Worm (Caenorhabditis elegans): ENCODE data around the gene rpl-5.

- TF ChIP-seq unc-86 (tag; optimal IDR thresholded peaks at IDR 0.05), result no peak
- no peak for TF ChIP-seq hlh-30 (tag; optimal IDR thresholded peaks at IDR 0.05; ENCODE audit: insufficient read depth)
- no peak for TF ChIP-seq rnt-1 (tag; optimal IDR thresholded peaks at IDR 0.05)
- TF ChIP-seq ceh-24 (tag; optimal IDR thresholded peaks at IDR 0.05), result no peak
- TF ChIP-seq nhr-11 (tag; optimal IDR thresholded peaks at IDR 0.05), result no peak
- no peak for TF ChIP-seq pax-1 (tag; optimal IDR thresholded peaks at IDR 0.05)
- no peak for TF ChIP-seq sox-2 (GFP tag; IDR thresholded peaks at IDR 0.05)
- no peak for TF ChIP-seq ama-1 (optimal IDR thresholded peaks at IDR 0.05)
- no peak for TF ChIP-seq fkh-10 (GFP tag; optimal IDR thresholded peaks at IDR 0.05)
- TF ChIP-seq K09A11.1 (tag; optimal IDR thresholded peaks at IDR 0.05; ENCODE audit: insufficient read depth), result no peak
- TF ChIP-seq fkh-6 (tag; optimal IDR thresholded peaks at IDR 0.05), result no peak
- no peak for TF ChIP-seq unc-55 (GFP tag; optimal IDR thresholded peaks at IDR 0.05)
Measured at ce11 chrII:8566806-8567266, 2.9 kb upstream of the rpl-5 start, which contains the start of gene F54C9.3.

Measured in whole organism, late embryonic.